Fruit fly (Drosophila melanogaster): ENCODE data around the gene Pdk1.

Pdk1 gene

DNA sequence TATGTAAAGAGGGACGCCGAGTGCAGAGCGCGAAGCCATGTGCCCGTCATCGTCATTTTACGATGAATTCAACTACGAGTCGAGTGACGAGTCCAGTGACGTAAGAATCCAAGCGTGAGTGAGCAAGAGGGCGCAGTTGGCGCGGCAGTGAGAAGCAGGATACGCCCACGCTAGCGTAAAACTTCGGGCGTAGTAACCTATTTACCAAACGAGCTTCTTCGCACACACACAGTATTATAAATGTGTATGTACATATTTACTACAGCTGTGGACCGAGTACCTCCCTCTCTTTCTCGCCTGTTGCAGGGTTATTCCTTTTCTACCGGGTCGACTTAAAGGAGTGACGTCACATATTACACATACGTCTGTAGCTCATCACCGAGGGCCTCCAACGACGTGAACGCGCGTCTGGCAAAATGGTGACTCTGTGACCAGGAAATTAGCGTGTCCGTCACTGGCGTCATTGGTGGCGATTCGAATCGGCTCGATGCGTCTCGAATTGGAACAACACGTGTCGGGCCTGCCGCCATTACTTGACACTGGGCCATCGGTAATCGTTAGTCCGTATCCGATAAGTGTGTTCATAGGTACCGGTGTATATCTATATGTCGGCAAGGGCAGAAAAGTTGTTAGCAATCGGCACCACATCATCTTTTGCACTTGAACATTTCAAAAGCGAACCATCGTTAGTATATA lies 5.3 kb upstream of the Pdk1 start (continued):
- peak; percentile 45 for TF ChIP-seq twi (tag; optimal IDR thresholded peaks at IDR 0.05)
- TF ChIP-seq hth (optimal IDR thresholded peaks at IDR 0.05), result no peak
- TF ChIP-seq CG7839 (tag; optimal IDR thresholded peaks at IDR 0.05), result no peak
- no peak for TF ChIP-seq B-H2 (GFP tag; optimal IDR thresholded peaks at IDR 0.05)
- TF ChIP-seq CG8478 (optimal IDR thresholded peaks at IDR 0.05), result no peak
- no peak for TF ChIP-seq CG7556 (GFP tag; optimal IDR thresholded peaks at IDR 0.05)
- peak; percentile 15 for TF ChIP-seq kni (GFP tag; optimal IDR thresholded peaks at IDR 0.05)
- TF ChIP-seq CG10543 (GFP tag; optimal IDR thresholded peaks at IDR 0.05), result peak; percentile 57
- no peak for TF ChIP-seq eyg (GFP tag; optimal IDR thresholded peaks at IDR 0.05)
- TF ChIP-seq crp (GFP tag; optimal IDR thresholded peaks at IDR 0.05), result no peak
- TF ChIP-seq CG30403 (GFP tag; optimal IDR thresholded peaks at IDR 0.05), result no peak
- peak; percentile 19 for TF ChIP-seq cg (GFP tag; optimal IDR thresholded peaks at IDR 0.05)
- 0 out of 4 replicates have a peak, but pooled peaks have one; percentile 59 for TF ChIP-seq chinmo (GFP tag; IDR thresholded peaks at IDR 0.05; ENCODE audit: partially characterized antibody)
- no peak for TF ChIP-seq ATbp (GFP tag; optimal IDR thresholded peaks at IDR 0.05)
- no peak for TF ChIP-seq insv (GFP tag; optimal IDR thresholded peaks at IDR 0.05)
- TF ChIP-seq CG6791 (GFP tag; IDR thresholded peaks at IDR 0.05; ENCODE audit: partially characterized antibody), result 0 out of 3 replicates have a peak, but pooled peaks have one; percentile 27
- TF ChIP-seq CG18599 (GFP tag; optimal IDR thresholded peaks at IDR 0.05), result peak; percentile 34
- no peak for TF ChIP-seq Sox102F (GFP tag; optimal IDR thresholded peaks at IDR 0.05)
- TF ChIP-seq cas (GFP tag; IDR thresholded peaks at IDR 0.05), result no peak
- TF ChIP-seq zen (tag; optimal IDR thresholded peaks at IDR 0.05), result peak; percentile 11
- no peak for TF ChIP-seq z (GFP tag; IDR thresholded peaks at IDR 0.05)
- no peak for TF ChIP-seq BEAF-32 (GFP tag; optimal IDR thresholded peaks at IDR 0.05)
- peak; percentile 50 for TF ChIP-seq BtbVII (GFP tag; optimal IDR thresholded peaks at IDR 0.05)
- no peak for TF ChIP-seq CG8089 (GFP tag; optimal IDR thresholded peaks at IDR 0.05)
- TF ChIP-seq CG8765 (GFP tag; IDR thresholded peaks at IDR 0.05), result no peak
- no peak for TF ChIP-seq sd (tag; optimal IDR thresholded peaks at IDR 0.05)

DNA sequence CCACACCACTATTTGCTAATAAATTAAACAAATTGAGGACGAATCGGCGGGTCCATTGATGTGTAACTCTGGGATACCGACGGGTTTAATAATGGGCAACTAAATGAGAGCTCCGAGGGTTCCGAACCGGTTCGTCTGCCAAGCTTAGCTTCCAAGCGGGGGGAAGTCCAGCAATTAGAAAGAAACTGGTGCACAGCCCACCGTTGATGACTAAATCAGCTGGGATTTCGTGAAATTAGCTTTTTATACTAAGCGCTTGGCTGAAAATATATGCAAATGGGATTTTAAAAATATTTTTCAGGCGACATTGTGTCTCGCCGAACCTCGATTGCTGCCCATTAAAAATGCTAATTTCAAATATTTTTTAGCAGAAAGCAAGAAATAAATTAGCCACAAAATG lies 1.8 kb upstream of the Pdk1 start:
- no peak for TF ChIP-seq CG6854 (GFP tag; optimal IDR thresholded peaks at IDR 0.05)
- TF ChIP-seq Atf6 (GFP tag; IDR thresholded peaks at IDR 0.05), result no peak
- peak; percentile 60 for TF ChIP-seq abd-A (tag; optimal IDR thresholded peaks at IDR 0.05)
- peak; percentile 30 for TF ChIP-seq oc (tag; optimal IDR thresholded peaks at IDR 0.05)
- TF ChIP-seq aop (GFP tag; IDR thresholded peaks at IDR 0.05), result no peak
- TF ChIP-seq HHEX (GFP tag; optimal IDR thresholded peaks at IDR 0.05), result no peak
- no peak for TF ChIP-seq ato (GFP tag; IDR thresholded peaks at IDR 0.05; ENCODE audit: partially characterized antibody)
- no peak for TF ChIP-seq GATAe (GFP tag; conservative IDR thresholded peaks at IDR 0.05)
- TF ChIP-seq CG10565 (GFP tag; optimal IDR thresholded peaks at IDR 0.05), result no peak
- no peak for TF ChIP-seq gcm (GFP tag; optimal IDR thresholded peaks at IDR 0.05)
- no peak for TF ChIP-seq dmrt11E (tag; optimal IDR thresholded peaks at IDR 0.05)
- no peak for TF ChIP-seq Rx (GFP tag; IDR thresholded peaks at IDR 0.05)
- no peak for TF ChIP-seq kni (GFP tag; optimal IDR thresholded peaks at IDR 0.05)
- peak; percentile 64; the same call in 1 of the 2 replicates for TF ChIP-seq vvl (GFP tag; IDR thresholded peaks at IDR 0.05)
- no peak for TF ChIP-seq tio (GFP tag; optimal IDR thresholded peaks at IDR 0.05)
- no peak for TF ChIP-seq E2f1 (GFP tag; IDR thresholded peaks at IDR 0.05)
- TF ChIP-seq pzg (GFP tag; optimal IDR thresholded peaks at IDR 0.05), result no peak
- no peak for TF ChIP-seq CG34376 (GFP tag; optimal IDR thresholded peaks at IDR 0.05)
- TF ChIP-seq Med (GFP tag), result peak; percentile 39
- no peak for TF ChIP-seq ac (GFP tag; optimal IDR thresholded peaks at IDR 0.05)
- no peak for TF ChIP-seq tgo (GFP tag; IDR thresholded peaks at IDR 0.05)
- TF ChIP-seq amos (GFP tag; IDR thresholded peaks at IDR 0.05; ENCODE audit: partially characterized antibody), result no peak
- TF ChIP-seq Vsx1 (GFP tag; optimal IDR thresholded peaks at IDR 0.05), result peak; percentile 26
- TF ChIP-seq sob (GFP tag; IDR thresholded peaks at IDR 0.05), result no peak
- TF ChIP-seq CG1832 (GFP tag; optimal IDR thresholded peaks at IDR 0.05), result no peak

Measured in whole organism, embryonic.